Fruit fly (Drosophila melanogaster): Measurements from ENCODE around the gene CG33769.

DNA sequence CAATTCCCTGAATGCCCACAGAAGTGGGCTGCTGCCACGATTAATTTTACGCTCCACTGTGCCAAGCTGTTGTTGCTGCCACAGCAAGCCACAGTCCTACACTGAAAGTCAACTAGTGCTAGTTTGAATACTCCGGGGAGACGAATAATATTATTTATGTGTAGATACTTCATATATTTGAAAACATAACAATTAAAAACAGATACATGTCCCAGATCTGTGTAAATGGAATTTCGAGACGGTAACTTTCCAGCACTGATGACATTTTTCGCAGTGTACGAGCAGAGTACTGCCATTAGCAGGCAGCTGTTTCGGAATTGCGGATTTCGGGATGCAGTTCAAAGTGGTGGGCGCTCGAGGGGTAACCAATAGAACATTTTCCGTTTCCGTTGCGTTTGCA is 17.4 kb downstream of the CG33769 start:
- TF ChIP-seq tai (GFP tag; optimal IDR thresholded peaks at IDR 0.05) (no peak), psq (GFP tag; optimal IDR thresholded peaks at IDR 0.05) (no peak), usp (GFP tag; optimal IDR thresholded peaks at IDR 0.05) (no peak), dl (GFP tag; optimal IDR thresholded peaks at IDR 0.05; ENCODE audit: insufficient read depth in 1 of 2, partially characterized antibody in 2 of 2) (no peak), fru (GFP tag; optimal IDR thresholded peaks at IDR 0.05) (peak; percentile 25), lola (GFP tag; optimal IDR thresholded peaks at IDR 0.05) (no peak), rgr (GFP tag; optimal IDR thresholded peaks at IDR 0.05) (peak; percentile 49), Jra (GFP tag; optimal IDR thresholded peaks at IDR 0.05) (no peak)

Measured in whole organism, wandering third instar larva.